Fruit fly (Drosophila melanogaster): ENCODE measurements around the gene Papst2.

Gene Papst2

dm6 chr3L:17052388-17052905, 9.8 kb downstream of the Papst2 start:
- TF ChIP-seq kni (GFP tag; optimal IDR thresholded peaks at IDR 0.05) (no peak), Xrp1 (GFP tag; IDR thresholded peaks at IDR 0.05) (peak; percentile 45), CG14667 (GFP tag; IDR thresholded peaks at IDR 0.05) (no peak), mam (GFP tag; optimal IDR thresholded peaks at IDR 0.05) (no peak), CG6791 (GFP tag; IDR thresholded peaks at IDR 0.05; ENCODE audit: partially characterized antibody) (no peak), CG9727 (GFP tag; optimal IDR thresholded peaks at IDR 0.05) (no peak), hth (optimal IDR thresholded peaks at IDR 0.05) (no peak), sisA (GFP tag; IDR thresholded peaks at IDR 0.05) (no peak), CG5245 (GFP tag; optimal IDR thresholded peaks at IDR 0.05) (no peak), CG15514 (GFP tag; optimal IDR thresholded peaks at IDR 0.05) (no peak), nerfin-1 (tag; optimal IDR thresholded peaks at IDR 0.05) (no peak), CG6813 (GFP tag; optimal IDR thresholded peaks at IDR 0.05) (peak; percentile 20), PHDP (tag; optimal IDR thresholded peaks at IDR 0.05) (no peak), abd-A (tag; optimal IDR thresholded peaks at IDR 0.05) (no peak), CHES-1-like (GFP tag; optimal IDR thresholded peaks at IDR 0.05) (no peak), CG34376 (GFP tag; optimal IDR thresholded peaks at IDR 0.05) (no peak), nom (GFP tag; optimal IDR thresholded peaks at IDR 0.05) (no peak), CG3065 (GFP tag; optimal IDR thresholded peaks at IDR 0.05) (no peak), CTCF (GFP tag; optimal IDR thresholded peaks at IDR 0.05) (no peak), usp (GFP tag; optimal IDR thresholded peaks at IDR 0.05) (no peak), gt (GFP tag; IDR thresholded peaks at IDR 0.05) (no peak), sim (GFP tag; IDR thresholded peaks at IDR 0.05) (0 out of 2 replicates have a peak, but pooled peaks have one; percentile 7), CG11696 (GFP tag; IDR thresholded peaks at IDR 0.05) (no peak), h (optimal IDR thresholded peaks at IDR 0.05) (no peak), GATAe (GFP tag; conservative IDR thresholded peaks at IDR 0.05) (no peak), Vsx1 (GFP tag; optimal IDR thresholded peaks at IDR 0.05) (no peak), CG33557 (GFP tag; optimal IDR thresholded peaks at IDR 0.05) (peak; percentile 30), ATbp (GFP tag; optimal IDR thresholded peaks at IDR 0.05) (peak; percentile 19), HmgZ (tag; optimal IDR thresholded peaks at IDR 0.05) (no peak), unpg (GFP tag; optimal IDR thresholded peaks at IDR 0.05) (no peak), Lhr (GFP tag; optimal IDR thresholded peaks at IDR 0.05) (no peak), al (GFP tag; IDR thresholded peaks at IDR 0.05) (no peak), dmrt99B (tag; optimal IDR thresholded peaks at IDR 0.05) (no peak), bsh (GFP tag; optimal IDR thresholded peaks at IDR 0.05) (peak in 1 of 2 experiments; percentile 26), CG10366 (GFP tag; IDR thresholded peaks at IDR 0.05) (no peak), CG13624 (GFP tag; optimal IDR thresholded peaks at IDR 0.05) (no peak), BEAF-32 (GFP tag; optimal IDR thresholded peaks at IDR 0.05) (no peak), CG14710 (tag; optimal IDR thresholded peaks at IDR 0.05) (peak; percentile 6), CG3995 (GFP tag; optimal IDR thresholded peaks at IDR 0.05) (no peak), ttk (GFP tag; IDR thresholded peaks at IDR 0.05) (no peak), CG17359 (tag; optimal IDR thresholded peaks at IDR 0.05) (peak; percentile 51), Trl (optimal IDR thresholded peaks at IDR 0.05) (no peak), Trl (GFP tag; optimal IDR thresholded peaks at IDR 0.05) (no peak), Rfx (GFP tag; IDR thresholded peaks at IDR 0.05) (no peak), Max (GFP tag; optimal IDR thresholded peaks at IDR 0.05) (peak; percentile 5), nmo (GFP tag; optimal IDR thresholded peaks at IDR 0.05) (no peak), HLH3B (GFP tag; IDR thresholded peaks at IDR 0.05) (no peak), CG2116 (GFP tag; optimal IDR thresholded peaks at IDR 0.05) (no peak), CG1647 (GFP tag; optimal IDR thresholded peaks at IDR 0.05) (no peak), CG8290 (GFP tag; optimal IDR thresholded peaks at IDR 0.05) (no peak), CG8290 (tag; optimal IDR thresholded peaks at IDR 0.05) (peak in 1 of 2 experiments; percentile 17), lbe (GFP tag; optimal IDR thresholded peaks at IDR 0.05) (no peak), chif (GFP tag; optimal IDR thresholded peaks at IDR 0.05) (no peak)

Data from whole organism, embryonic.